Fruit fly (Drosophila melanogaster) whole organism, embryonic: ENCODE data around the gene Spase25.

Experiments
- Abd-B ChIP-seq: fragments of 200-800 bp; sonication (Bioruptor generic); optimal IDR thresholded peaks from 2 replicates; lab custom pipeline; 2018; ENCODE audit warnings: missing biosample characterization, mild to moderate bottlenecking, missing genetic modification characterization, moderate library complexity
- Ada2b ChIP-seq: fragments of 200-800 bp; sonication (Bioruptor generic); IDR thresholded peaks from 2 replicates; pipeline ENCODE4 v1.3.6; 2022; ENCODE audit warnings: missing biosample characterization, missing genetic modification characterization
- Aef1 ChIP-seq: fragments of 200-800 bp; sonication (Bioruptor generic); IDR thresholded peaks from 3 replicates; pipeline ENCODE4 v1.3.6; 2022; ENCODE audit warnings: missing biosample characterization, missing genetic modification characterization
- Asciz ChIP-seq: fragments of 200-800 bp; sonication (Bioruptor generic); optimal IDR thresholded peaks from 2 replicates; lab custom pipeline; 2017; ENCODE audit warnings: missing biosample characterization, mild to moderate bottlenecking, missing genetic modification characterization, missing genetic modification reagents
- CG10267 ChIP-seq: fragments of 200-800 bp; sonication (Bioruptor generic); optimal IDR thresholded peaks from 2 replicates; lab custom pipeline; 2018; ENCODE audit warnings: missing biosample characterization, mild to moderate bottlenecking, missing genetic modification characterization, moderate library complexity
- CG11723 ChIP-seq: fragments of 200-800 bp; sonication (Bioruptor generic); optimal IDR thresholded peaks from 2 replicates; lab custom pipeline; 2017; ENCODE audit warnings: missing biosample characterization, mild to moderate bottlenecking, missing genetic modification characterization
- CG13296 ChIP-seq: fragments of 200-800 bp; sonication (Bioruptor generic); optimal IDR thresholded peaks from 3 replicates; lab custom pipeline; 2018; ENCODE audit warnings: missing biosample characterization, mild to moderate bottlenecking, missing genetic modification characterization
- CG13624 ChIP-seq: fragments of 200-800 bp; sonication (Bioruptor generic); optimal IDR thresholded peaks from 2 replicates; lab custom pipeline; 2016; ENCODE audit warnings: missing biosample characterization, missing genetic modification characterization
- CG13775 ChIP-seq: fragments of 200-800 bp; sonication (Bioruptor generic); optimal IDR thresholded peaks from 3 replicates; lab custom pipeline; 2017; ENCODE audit warnings: missing biosample characterization, mild to moderate bottlenecking, missing genetic modification characterization
- CG13894 ChIP-seq: fragments of 200-800 bp; sonication (Bioruptor generic); optimal IDR thresholded peaks from 3 replicates; lab custom pipeline; 2018; ENCODE audit warnings: missing biosample characterization, mild to moderate bottlenecking, missing genetic modification characterization, moderate library complexity
- CG17328 ChIP-seq: fragments of 200-800 bp; sonication (Bioruptor generic); IDR thresholded peaks from 2 replicates; pipeline ENCODE4 v1.3.6; 2022; ENCODE audit warnings: missing biosample characterization, missing genetic modification characterization
- CG17361 ChIP-seq: fragments of 200-800 bp; sonication (Bioruptor generic); IDR thresholded peaks from 3 replicates; pipeline ENCODE4 v1.3.6; 2022; ENCODE audit warnings: missing biosample characterization, missing genetic modification characterization
- CG18599 ChIP-seq: fragments of 200-800 bp; sonication (Bioruptor generic); optimal IDR thresholded peaks from 3 replicates; lab custom pipeline; 2017; ENCODE audit warnings: missing biosample characterization, missing genetic modification characterization, mild to moderate bottlenecking, moderate library complexity, missing genetic modification reagents
- CG2678 ChIP-seq: fragments of 200-800 bp; sonication (Bioruptor generic); optimal IDR thresholded peaks from 3 replicates; lab custom pipeline; 2019; ENCODE audit warnings: missing biosample characterization, mild to moderate bottlenecking, missing genetic modification characterization, moderate library complexity
- CG2889 ChIP-seq: fragments of 200-800 bp; sonication (Bioruptor generic); IDR thresholded peaks from 3 replicates; pipeline ENCODE4 v1.3.6; 2022; ENCODE audit warnings: missing biosample characterization, missing genetic modification characterization
- CG34376 ChIP-seq: fragments of 200-800 bp; sonication (Bioruptor generic); optimal IDR thresholded peaks from 2 replicates; lab custom pipeline; 2018; ENCODE audit warnings: missing biosample characterization, mild to moderate bottlenecking, missing genetic modification characterization
- CG4360 ChIP-seq: fragments of 200-800 bp; sonication (Bioruptor generic); IDR thresholded peaks from 2 replicates; pipeline ENCODE4 v1.3.6; 2022; ENCODE audit warnings: missing biosample characterization, missing genetic modification characterization
- CG4854 ChIP-seq: fragments of 200-800 bp; sonication (Bioruptor generic); optimal IDR thresholded peaks from 2 replicates; lab custom pipeline; 2016; ENCODE audit warnings: missing biosample characterization, missing genetic modification characterization, inconsistent platforms
- CG6683 ChIP-seq: fragments of 200-800 bp; sonication (Bioruptor generic); optimal IDR thresholded peaks from 2 replicates; lab custom pipeline; 2017; ENCODE audit warnings: missing biosample characterization, mild to moderate bottlenecking, missing genetic modification characterization, missing genetic modification reagents
- CG7271 ChIP-seq: fragments of 200-800 bp; sonication (Bioruptor generic); optimal IDR thresholded peaks from 2 replicates; lab custom pipeline; 2018; ENCODE audit warnings: missing biosample characterization, mild to moderate bottlenecking, missing genetic modification characterization, moderate library complexity
- CTCF ChIP-seq: fragments of 200-800 bp; sonication (Bioruptor generic); optimal IDR thresholded peaks from 2 replicates; lab custom pipeline; 2017; ENCODE audit warnings: missing biosample characterization, mild to moderate bottlenecking, missing genetic modification characterization, moderate library complexity
- D ChIP-seq, 2 experiments: fragments of 200-800 bp in 1 of 2; fragments of >200 bp in 1 of 2; sonication (Bioruptor generic) in 1 of 2; optimal IDR thresholded peaks; 2 replicates in 1 of 2; 3 replicates in 1 of 2; lab custom pipeline; 2017; ENCODE audit warnings: mild to moderate bottlenecking in 1 of 2, missing biosample characterization in 1 of 2, missing genetic modification characterization in 1 of 2, missing genetic modification reagents in 1 of 2
- ERR ChIP-seq: fragments of 200-800 bp; sonication (Bioruptor generic); optimal IDR thresholded peaks from 2 replicates; lab custom pipeline; 2016; ENCODE audit warnings: missing biosample characterization, missing genetic modification characterization
- Fer1 ChIP-seq: fragments of 200-800 bp; sonication (Bioruptor generic); optimal IDR thresholded peaks from 2 replicates; lab custom pipeline; 2017; ENCODE audit warnings: missing biosample characterization, mild to moderate bottlenecking, missing genetic modification characterization
- Hmr ChIP-seq: fragments of 200-800 bp; sonication (Bioruptor generic); optimal IDR thresholded peaks from 3 replicates; lab custom pipeline; 2017; ENCODE audit warnings: mild to moderate bottlenecking, missing biosample characterization, missing genetic modification reagents, missing genetic modification characterization
- Med ChIP-seq: fragments of 200-800 bp; sonication (Bioruptor generic); peaks from one replicate; lab custom pipeline; 2016; ENCODE audit warnings: missing biosample characterization, missing genetic modification characterization, mild to moderate bottlenecking, inconsistent platforms, moderate library complexity
- NFAT ChIP-seq: fragments of 200-800 bp; sonication (Bioruptor generic); IDR thresholded peaks from 2 replicates; pipeline ENCODE4 v1.3.6; 2022; ENCODE audit warnings: missing biosample characterization, missing genetic modification characterization
- Nf-YC ChIP-seq: fragments of 200-800 bp; optimal IDR thresholded peaks from 3 replicates; lab custom pipeline; 2019; ENCODE audit warnings: missing biosample characterization, mild to moderate bottlenecking, missing genetic modification characterization, moderate library complexity
- aop ChIP-seq: fragments of 200-800 bp; sonication (Bioruptor generic); IDR thresholded peaks from 2 replicates; pipeline ENCODE4 v1.3.6; 2022; ENCODE audit warnings: missing biosample characterization, missing genetic modification characterization
- cg ChIP-seq: fragments of 200-800 bp; sonication (Bioruptor generic); optimal IDR thresholded peaks from 3 replicates; lab custom pipeline; 2019; ENCODE audit warnings: missing biosample characterization, mild to moderate bottlenecking, missing genetic modification characterization, moderate library complexity
- chinmo ChIP-seq: fragments of 200-800 bp; sonication (Bioruptor generic); IDR thresholded peaks from 4 replicates; pipeline ENCODE4 v1.3.6; 2022; ENCODE audit warnings: missing biosample characterization, missing genetic modification characterization; ENCODE audit not compliant: partially characterized antibody
- crol ChIP-seq: fragments of 200-800 bp; sonication (Bioruptor generic); IDR thresholded peaks from 2 replicates; pipeline ENCODE4 v1.3.6; 2022; ENCODE audit warnings: missing biosample characterization, missing genetic modification characterization
- gt ChIP-seq: fragments of 200-800 bp; sonication (Bioruptor generic); IDR thresholded peaks from 2 replicates; pipeline ENCODE4 v1.3.6; 2022; ENCODE audit warnings: missing biosample characterization, missing genetic modification characterization
- kay ChIP-seq: fragments of 200-800 bp; sonication (Bioruptor generic); optimal IDR thresholded peaks from 2 replicates; lab custom pipeline; 2016; ENCODE audit warnings: missing biosample characterization, missing genetic modification characterization
- lab ChIP-seq: fragments of 200-800 bp; sonication (Bioruptor generic); optimal IDR thresholded peaks from 3 replicates; lab custom pipeline; 2017; ENCODE audit warnings: missing biosample characterization, missing genetic modification characterization, mild to moderate bottlenecking, moderate library complexity, missing genetic modification reagents
- mam ChIP-seq: fragments of 200-800 bp; sonication (Bioruptor generic); optimal IDR thresholded peaks from 3 replicates; lab custom pipeline; 2016; ENCODE audit warnings: missing biosample characterization, missing genetic modification characterization
- nmo ChIP-seq: fragments of 200-800 bp; sonication (Bioruptor generic); optimal IDR thresholded peaks from 2 replicates; lab custom pipeline; 2018; ENCODE audit warnings: missing biosample characterization, mild to moderate bottlenecking, missing genetic modification characterization, moderate library complexity
- nom ChIP-seq: fragments of 200-800 bp; sonication (Bioruptor generic); optimal IDR thresholded peaks from 2 replicates; lab custom pipeline; 2017; ENCODE audit warnings: missing biosample characterization, missing genetic modification characterization, mild to moderate bottlenecking, moderate library complexity, missing genetic modification reagents
- row ChIP-seq: fragments of 200-800 bp; sonication (Bioruptor generic); IDR thresholded peaks from 3 replicates; pipeline ENCODE4 v1.3.6; 2022; ENCODE audit warnings: missing biosample characterization, missing genetic modification characterization
- schlank ChIP-seq: fragments of 200-800 bp; sonication (Bioruptor generic); optimal IDR thresholded peaks from 2 replicates; lab custom pipeline; 2018; ENCODE audit warnings: missing biosample characterization, mild to moderate bottlenecking, missing genetic modification characterization
- sd ChIP-seq: fragments of 200-800 bp; sonication (Bioruptor generic); optimal IDR thresholded peaks from 3 replicates; lab custom pipeline; 2018; ENCODE audit warnings: missing biosample characterization, mild to moderate bottlenecking, missing genetic modification characterization, moderate library complexity
- sna ChIP-seq: fragments of 200-800 bp; sonication (Bioruptor generic); IDR thresholded peaks from 2 replicates; pipeline ENCODE4 v1.3.6; 2022; ENCODE audit warnings: missing biosample characterization, missing genetic modification characterization; ENCODE audit not compliant: partially characterized antibody
- tup ChIP-seq: fragments of 200-800 bp; sonication (Bioruptor generic); optimal IDR thresholded peaks from 2 replicates; lab custom pipeline; 2016; ENCODE audit warnings: missing biosample characterization, mild to moderate bottlenecking, missing genetic modification characterization, moderate library complexity
- vnd ChIP-seq: fragments of 200-800 bp; sonication (Bioruptor generic); IDR thresholded peaks from 3 replicates; pipeline ENCODE4 v1.3.6; 2022; ENCODE audit warnings: missing biosample characterization, missing genetic modification characterization; ENCODE audit not compliant: partially characterized antibody

Spase25 gene

dm6 chrX:11501221-11501961 lies 16.3 kb downstream of the Spase25 start (continued):
- no peak for TF ChIP-seq aop (GFP tag; lab: Robert Waterston, UW)
- TF ChIP-seq schlank (tag; lab: Kevin White, UChicago), result no peak
- TF ChIP-seq CG17328, result no peak
- no peak for TF ChIP-seq CG7271 (tag; lab: Kevin White, UChicago)
- TF ChIP-seq nmo, result no peak
- no peak for TF ChIP-seq CTCF (GFP tag; lab: Kevin White, UChicago)
- TF ChIP-seq CG10267, result no peak
- no peak for TF ChIP-seq CG13624 (GFP tag; lab: Kevin White, UChicago)
- TF ChIP-seq CG17361 (GFP tag; lab: Robert Waterston, UW), result 0 out of 3 replicates have a peak, but pooled peaks have one; percentile 5
- TF ChIP-seq CG13775 (GFP tag; lab: Kevin White, UChicago), result no peak
- no peak for TF ChIP-seq tup
- no peak for TF ChIP-seq CG2889
- TF ChIP-seq D (optimal IDR thresholded peaks at IDR 0.05; lab: Kevin White, UChicago), result no peak
- TF ChIP-seq D (GFP tag; optimal IDR thresholded peaks at IDR 0.05; lab: Kevin White, UChicago), result no peak
- no peak for TF ChIP-seq NFAT (GFP tag; lab: Robert Waterston, UW)
- no peak for TF ChIP-seq kay (GFP tag; lab: Kevin White, UChicago)
- TF ChIP-seq CG11723 (GFP tag; lab: Kevin White, UChicago), result no peak
- TF ChIP-seq row (GFP tag; lab: Robert Waterston, UW), result peak; percentile 40; the same call in 1 of the 3 replicates
- no peak for TF ChIP-seq Ada2b (GFP tag; lab: Robert Waterston, UW)
- peak; percentile 46; the same call in 1 of the 2 replicates for TF ChIP-seq crol (GFP tag; lab: Robert Waterston, UW)

DNA sequence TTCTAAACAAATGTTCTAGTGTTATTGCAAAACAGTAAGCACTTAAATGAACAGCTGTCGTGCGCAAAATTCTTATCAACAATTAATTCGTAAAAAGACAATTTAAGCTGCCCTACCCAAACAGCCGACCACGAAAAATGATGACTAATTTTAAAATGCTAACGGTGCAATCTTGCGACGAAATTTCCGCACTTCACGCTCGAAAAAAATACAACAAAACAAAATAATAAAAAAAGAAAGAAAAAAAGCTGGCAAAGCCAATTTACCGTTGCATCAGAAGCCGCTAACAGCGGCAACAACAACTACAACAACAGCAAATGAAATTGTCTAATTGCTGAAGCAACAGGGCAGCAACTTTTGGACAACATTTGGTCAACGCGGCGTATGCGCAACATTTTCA lies 18.6 kb downstream of the Spase25 start:
- no peak for TF ChIP-seq CG6683 (GFP tag; lab: Kevin White, UChicago)
- 0 out of 3 replicates have a peak, but pooled peaks have one; percentile 15 for TF ChIP-seq vnd
- TF ChIP-seq, all 482 proteins: peak for 1

DNA sequence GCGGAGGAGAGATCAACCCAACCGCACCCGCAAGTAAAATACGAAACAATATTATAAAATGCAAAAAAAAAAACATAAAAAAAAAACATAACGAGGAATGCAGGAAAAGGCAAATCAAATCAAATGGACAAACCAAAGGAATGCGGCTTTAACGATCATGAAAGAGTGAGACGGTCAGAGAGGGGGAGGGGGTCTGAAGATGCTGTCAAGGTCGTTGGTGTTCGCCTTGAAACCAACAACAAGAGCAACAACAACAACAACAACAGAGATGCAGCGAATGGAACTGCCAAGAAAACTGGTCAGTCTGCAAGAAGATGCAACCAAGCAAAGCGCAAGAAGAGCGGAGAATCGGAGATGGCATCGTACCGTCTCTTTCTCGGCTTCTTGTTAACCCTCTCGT lies 21.2 kb downstream of the Spase25 start:
- TF ChIP-seq Aef1 (GFP tag; lab: Robert Waterston, UW) (no peak), CG4360 (peak; percentile 58; the same call in 1 of the 2 replicates), Abd-B (GFP tag; lab: Kevin White, UChicago) (no peak), CG34376 (GFP tag; lab: Kevin White, UChicago) (no peak), Fer1 (GFP tag; lab: Kevin White, UChicago) (no peak), nom (GFP tag; lab: Kevin White, UChicago) (peak; percentile 0), CG4854 (GFP tag; lab: Kevin White, UChicago) (no peak)

dm6 chrX:11510120-11510771 lies 25.2 kb downstream of the Spase25 start:
- TF ChIP-seq Med (GFP tag; lab: Kevin White, UChicago) (peak; percentile 16), CG13296 (GFP tag; lab: Kevin White, UChicago) (peak; percentile 3), cg (GFP tag; lab: Kevin White, UChicago) (peak; percentile 56), CG18599 (GFP tag; lab: Kevin White, UChicago) (peak; percentile 6), Asciz (GFP tag; lab: Kevin White, UChicago) (peak; percentile 2), Nf-YC (tag; lab: Kevin White, UChicago) (peak; percentile 12), Fer1 (GFP tag; lab: Kevin White, UChicago) (peak; percentile 11), mam (GFP tag; lab: Kevin White, UChicago) (no peak), sd (tag; lab: Kevin White, UChicago) (peak; percentile 70), sna (no peak), Hmr (GFP tag; lab: Kevin White, UChicago) (peak; percentile 20), chinmo (GFP tag; lab: Robert Waterston, UW) (0 out of 4 replicates have a peak, but pooled peaks have one; percentile 55), lab (GFP tag; lab: Kevin White, UChicago) (peak; percentile 18), CG13894 (tag; lab: Kevin White, UChicago) (peak; percentile 81), CG2678 (tag; lab: Kevin White, UChicago) (peak; percentile 16), ERR (no peak), gt (no peak)
